Worm (Caenorhabditis elegans) whole organism, young adult: Measurements from ENCODE around the gene unc-77.

Source experiments
- B0019.2 ChIP-seq: fragments of 200-800 bp; sonication (Bioruptor generic); conservative IDR thresholded peaks from 2 replicates; pipeline ENCODE4 v1.3.6; 2022; ENCODE audit warnings: missing genetic modification reagents, missing genetic modification characterization, missing compliant biosample characterization
- B0336.3 ChIP-seq: fragments of 200-800 bp; sonication (Bioruptor generic); IDR thresholded peaks from 2 replicates; pipeline ENCODE4 v1.3.6; 2022; ENCODE audit warnings: missing genetic modification characterization, missing compliant biosample characterization
- C06A6.2 ChIP-seq: fragments of 200-800 bp; sonication (Bioruptor generic); conservative IDR thresholded peaks from 2 replicates; pipeline ENCODE4 v1.3.6; 2022; ENCODE audit warnings: missing genetic modification characterization, missing compliant biosample characterization
- F57A8.1 ChIP-seq: fragments of 200-800 bp; sonication (Bioruptor generic); optimal IDR thresholded peaks from 2 replicates; lab custom pipeline; 2018; ENCODE audit warnings: mild to moderate bottlenecking, missing genetic modification characterization, moderate library complexity, missing compliant biosample characterization
- F57C9.4 ChIP-seq: sonication (generic microtip); optimal IDR thresholded peaks from 2 replicates; lab custom pipeline; 2017; ENCODE audit warnings: mild to moderate bottlenecking, missing genetic modification characterization, missing compliant biosample characterization
- Y79H2A.3 ChIP-seq: fragments of 200-800 bp; sonication (Bioruptor generic); conservative IDR thresholded peaks from 2 replicates; pipeline ENCODE4 v1.3.6; 2022; ENCODE audit warnings: missing genetic modification reagents, missing genetic modification characterization, missing compliant biosample characterization
- Y95B8A.8 ChIP-seq: fragments of 200-800 bp; sonication (Bioruptor generic); IDR thresholded peaks from 2 replicates; pipeline ENCODE4 v1.3.6; 2022; ENCODE audit warnings: missing genetic modification reagents, missing genetic modification characterization, missing compliant biosample characterization
- attf-3 ChIP-seq: fragments of 200-800 bp; sonication (Bioruptor generic); conservative IDR thresholded peaks from 2 replicates; pipeline ENCODE4 v1.3.6; 2022; ENCODE audit warnings: missing genetic modification reagents, missing genetic modification characterization, missing compliant biosample characterization
- bed-1 ChIP-seq: fragments of 200-800 bp; sonication (Bioruptor generic); IDR thresholded peaks from 2 replicates; pipeline ENCODE4 v1.3.6; 2022; ENCODE audit warnings: missing genetic modification reagents, missing genetic modification characterization, missing compliant biosample characterization
- cebp-2 ChIP-seq: fragments of 200-800 bp; sonication (Bioruptor generic); IDR thresholded peaks from 2 replicates; pipeline ENCODE4 v1.3.6; 2022; ENCODE audit warnings: missing genetic modification characterization, missing compliant biosample characterization
- dpl-1 ChIP-seq: fragments of 150-350 bp; optimal IDR thresholded peaks from 2 replicates; lab custom pipeline; 2014; ENCODE audit warnings: missing biosample characterization, missing genetic modification reagents, missing genetic modification characterization
- egrh-3 ChIP-seq: fragments of 200-800 bp; sonication (Bioruptor generic); IDR thresholded peaks from 2 replicates; pipeline ENCODE4 v1.3.6; 2022; ENCODE audit warnings: missing genetic modification reagents, missing genetic modification characterization, missing compliant biosample characterization
- fkh-3 ChIP-seq: sonication (generic microtip); optimal IDR thresholded peaks from 2 replicates; lab custom pipeline; 2016; ENCODE audit warnings: mild to moderate bottlenecking, missing genetic modification characterization, missing compliant biosample characterization
- hmg-1.2 ChIP-seq: fragments of 200-800 bp; sonication (Bioruptor generic); IDR thresholded peaks from 2 replicates; pipeline ENCODE4 v1.3.6; 2022; ENCODE audit warnings: missing genetic modification reagents, missing genetic modification characterization, missing compliant biosample characterization
- hmg-20 ChIP-seq: fragments of 200-800 bp; sonication (Bioruptor generic); IDR thresholded peaks from 2 replicates; pipeline ENCODE4 v1.3.6; 2022; ENCODE audit warnings: missing genetic modification reagents, missing genetic modification characterization, missing compliant biosample characterization
- lag-1 ChIP-seq: fragments of 200-800 bp; sonication (Bioruptor generic); IDR thresholded peaks from 2 replicates; pipeline ENCODE4 v1.3.6; 2022; ENCODE audit warnings: missing genetic modification reagents, missing genetic modification characterization, missing compliant biosample characterization
- let-526 ChIP-seq: fragments of 200-800 bp; sonication (Bioruptor generic); IDR thresholded peaks from 2 replicates; pipeline ENCODE4 v1.3.6; 2022; ENCODE audit warnings: missing genetic modification reagents, missing genetic modification characterization, missing compliant biosample characterization
- nfya-2 ChIP-seq: fragments of 200-800 bp; sonication (Bioruptor generic); IDR thresholded peaks from 2 replicates; pipeline ENCODE4 v1.3.6; 2022; ENCODE audit warnings: missing genetic modification reagents, missing genetic modification characterization, missing compliant biosample characterization
- nhr-80 ChIP-seq: sonication (generic microtip); optimal IDR thresholded peaks from 2 replicates; lab custom pipeline; 2016; ENCODE audit warnings: missing genetic modification characterization, missing compliant biosample characterization
- nhr-90 ChIP-seq: sonication (generic microtip); optimal IDR thresholded peaks from 2 replicates; lab custom pipeline; 2016; ENCODE audit warnings: missing genotype, mild to moderate bottlenecking, missing genetic modification characterization, missing compliant biosample characterization
- rcor-1 ChIP-seq: fragments of 200-800 bp; sonication (Bioruptor generic); IDR thresholded peaks from 2 replicates; pipeline ENCODE4 v1.3.6; 2022; ENCODE audit warnings: missing genetic modification reagents, missing genetic modification characterization, missing compliant biosample characterization
- rec-8 ChIP-seq, 2 experiments: sonication (generic microtip); optimal IDR thresholded peaks; 2 replicates each; lab custom pipeline; 2016; ENCODE audit warnings: mild to moderate bottlenecking in 2 of 2, missing genetic modification characterization in 2 of 2, missing genetic modification reagents in 2 of 2, missing genotype in 2 of 2, missing biosample characterization in 1 of 2, missing compliant biosample characterization in 1 of 2, moderate library complexity in 1 of 2
- rpc-1 ChIP-seq, 2 experiments: fragments of 150-350 bp in 1 of 2; sonication (generic microtip) in 1 of 2; optimal IDR thresholded peaks; 2 replicates each; lab custom pipeline; 2014 to 2018; ENCODE audit warnings: missing biosample characterization in 1 of 2, missing genetic modification characterization in 1 of 2, missing genetic modification reagents in 1 of 2, missing genotype in 1 of 2
- sea-2 ChIP-seq: fragments of 200-800 bp; sonication (Bioruptor generic); IDR thresholded peaks from 2 replicates; pipeline ENCODE4 v1.3.6; 2022; ENCODE audit warnings: missing genetic modification characterization, missing compliant biosample characterization
- snpc-1.3 ChIP-seq: sonication (generic microtip); optimal IDR thresholded peaks from 2 replicates; lab custom pipeline; 2017; ENCODE audit warnings: missing genetic modification characterization, mild to moderate bottlenecking, missing compliant biosample characterization, antibody characterized with exemption, moderate library complexity, missing genotype, missing genetic modification reagents; ENCODE audit not compliant: insufficient read depth
- snpc-4 ChIP-seq, 5 experiments: fragments of 150-350 bp in 1 of 5; sonication (generic microtip) in 4 of 5; optimal IDR thresholded peaks; 2 replicates each; lab custom pipeline; 2014 to 2018; ENCODE audit warnings: missing genetic modification characterization in 5 of 5, missing biosample characterization in 3 of 5, antibody characterized with exemption in 2 of 5, mild to moderate bottlenecking in 2 of 5, missing compliant biosample characterization in 2 of 5, missing genotype in 2 of 5, moderate library complexity in 2 of 5, missing genetic modification reagents in 1 of 5
- tbp1 ChIP-seq: fragments of 200-800 bp; sonication (Bioruptor generic); optimal IDR thresholded peaks from 2 replicates; lab custom pipeline; 2018; ENCODE audit warnings: mild to moderate bottlenecking, missing genetic modification characterization, missing compliant biosample characterization
- unc-130 ChIP-seq: sonication (generic microtip); optimal IDR thresholded peaks from 2 replicates; lab custom pipeline; 2016; ENCODE audit warnings: missing genetic modification reagents, missing genetic modification characterization, missing compliant biosample characterization
- xnd-1 ChIP-seq: sonication (generic microtip); optimal IDR thresholded peaks from 2 replicates; lab custom pipeline; 2016; ENCODE audit warnings: missing genotype, missing genetic modification reagents, missing genetic modification characterization, missing compliant biosample characterization
- ztf-6 ChIP-seq: fragments of 200-800 bp; sonication (Bioruptor generic); IDR thresholded peaks from 2 replicates; pipeline ENCODE4 v1.3.6; 2022; ENCODE audit warnings: missing genetic modification reagents, missing genetic modification characterization, missing compliant biosample characterization

Gene unc-77

ce11 chrIV:6165787-6166186 lies 17.9 kb downstream of the unc-77 start:
- no peak for TF ChIP-seq let-526 (GFP tag; lab: Robert Waterston, UW)
- no peak for TF ChIP-seq fkh-3

DNA sequence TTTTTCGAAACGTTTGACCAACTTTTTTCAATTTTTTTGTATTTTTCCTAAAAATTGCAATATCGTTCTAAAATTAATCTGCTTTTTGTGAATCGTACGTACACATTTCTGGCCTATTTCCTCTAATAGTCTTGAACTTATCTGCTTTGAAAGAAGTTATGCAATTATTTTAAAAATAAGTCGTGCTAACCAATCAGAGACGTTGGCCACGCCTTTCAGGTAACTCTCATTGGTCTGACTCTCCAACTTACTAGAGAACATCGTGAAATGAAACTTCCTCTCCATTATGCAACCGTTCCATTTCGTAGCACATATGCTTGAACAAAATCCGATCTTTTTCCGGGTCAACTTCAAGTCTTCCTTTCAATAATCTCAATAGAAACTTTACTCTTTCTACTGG lies 24.0 kb downstream of the unc-77 start:
- TF ChIP-seq bed-1 (GFP tag; lab: Robert Waterston, UW), result no peak
- no peak for TF ChIP-seq F57A8.1 (GFP tag; lab: Kevin White, UChicago)
- TF ChIP-seq ztf-6 (GFP tag; lab: Robert Waterston, UW), result no peak
- no peak for TF ChIP-seq lag-1
- no peak for TF ChIP-seq sea-2 (GFP tag; lab: Robert Waterston, UW)
- no peak for TF ChIP-seq C06A6.2 (GFP tag; lab: Robert Waterston, UW)
- TF ChIP-seq unc-130 (GFP tag; lab: Kevin White, UChicago), result no peak
- TF ChIP-seq B0336.3 (GFP tag; lab: Robert Waterston, UW), result no peak
- TF ChIP-seq rpc-1 (optimal IDR thresholded peaks at IDR 0.05; lab: Kevin White, UChicago), result no peak
- no peak for TF ChIP-seq rpc-1 (tag; optimal IDR thresholded peaks at IDR 0.05; lab: Kevin White, UChicago)
- TF ChIP-seq cebp-2 (GFP tag; lab: Robert Waterston, UW), result no peak
- TF ChIP-seq nhr-90 (tag; lab: Kevin White, UChicago), result no peak
- no peak for TF ChIP-seq rec-8 (tag; optimal IDR thresholded peaks at IDR 0.05; lab: Kevin White, UChicago)
- TF ChIP-seq xnd-1 (tag; lab: Kevin White, UChicago), result no peak

- TF ChIP-seq Y95B8A.8 (GFP tag; lab: Robert Waterston, UW) (no peak), hmg-20 (GFP tag; lab: Robert Waterston, UW) (no peak), rpc-1 (optimal IDR thresholded peaks at IDR 0.05; lab: Kevin White, UChicago) (no peak), rpc-1 (tag; optimal IDR thresholded peaks at IDR 0.05; lab: Kevin White, UChicago) (no peak), tbp1 (peak; percentile 21), snpc-4 (GFP tag; optimal IDR thresholded peaks at IDR 0.05; lab: Kevin White, UChicago) (peak; percentile 50), snpc-4 (tag; optimal IDR thresholded peaks at IDR 0.05; lab: Kevin White, UChicago) (peak; percentile 22 to 84 (median 80)), nfya-2 (no peak), hmg-1.2 (GFP tag; lab: Robert Waterston, UW) (peak; percentile 98), snpc-1.3 (tag; lab: Kevin White, UChicago) (peak; percentile 36)
Measured at ce11 chrIV:6156833-6157232, 26.8 kb downstream of the unc-77 start, which contains the start of gene C11D2.4. C11D2.4 (minus strand) TSS chrIV:6156960.

DNA sequence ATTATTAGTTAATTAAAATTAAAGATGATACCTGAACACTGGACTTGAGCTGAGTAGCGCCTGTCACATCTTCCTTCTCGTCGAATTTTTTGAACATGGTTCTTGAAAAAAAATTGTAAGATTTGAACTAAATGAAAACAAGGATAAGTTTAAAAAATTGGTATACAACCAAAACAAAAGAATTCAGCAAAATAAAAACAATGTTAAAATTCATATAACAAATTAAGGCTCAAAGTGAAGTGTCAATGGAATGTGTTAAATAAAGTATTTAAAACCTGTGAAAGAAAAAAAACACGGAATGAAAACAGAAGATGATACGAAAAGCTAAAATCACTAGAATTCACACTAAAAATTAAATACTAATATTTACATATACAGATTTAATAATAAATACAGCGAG lies 28.4 kb downstream of the unc-77 start, which contains the start of gene C11D2.7:
Gene C11D2.7 (minus strand): TSS at position 101 of the 400 bp plus-strand sequence.
- TF ChIP-seq Y79H2A.3 (GFP tag; lab: Robert Waterston, UW), result no peak
- no peak for TF ChIP-seq F57C9.4 (tag; lab: Kevin White, UChicago)
- peak; percentile 16 for TF ChIP-seq snpc-4 (GFP tag; optimal IDR thresholded peaks at IDR 0.05; lab: Kevin White, UChicago)
- peak in 1 of 4 experiments; percentile 57 for TF ChIP-seq snpc-4 (tag; optimal IDR thresholded peaks at IDR 0.05; lab: Kevin White, UChicago)
- no peak for TF ChIP-seq B0019.2 (GFP tag; lab: Robert Waterston, UW)
- no peak for TF ChIP-seq attf-3 (GFP tag; lab: Robert Waterston, UW)
- no peak for TF ChIP-seq rcor-1 (GFP tag; lab: Robert Waterston, UW)

DNA sequence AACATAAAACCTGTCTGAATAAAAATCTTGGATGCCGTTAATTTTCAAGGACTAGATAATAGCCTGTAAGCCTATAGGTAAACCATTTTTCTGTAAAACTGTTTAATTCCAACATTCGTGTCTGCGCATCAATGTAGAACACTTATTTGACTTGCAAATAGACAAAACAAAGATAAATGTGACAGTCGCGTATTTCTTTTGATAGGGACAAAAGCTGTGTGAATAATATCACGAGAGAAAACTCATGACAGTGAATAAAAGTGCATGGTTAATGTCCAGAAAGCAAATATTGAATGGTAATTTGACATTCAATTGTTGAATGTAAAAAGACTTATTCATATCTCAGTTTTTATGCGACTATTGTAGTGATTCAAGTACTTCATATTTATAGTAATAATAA lies 32.1 kb downstream of the unc-77 start, which contains the start of gene C11D2.3:
Gene C11D2.3 (plus strand): TSS at position 301 of the 400 bp plus-strand sequence.
- no peak for TF ChIP-seq egrh-3 (GFP tag; lab: Robert Waterston, UW)
- no peak for TF ChIP-seq nhr-80 (tag; lab: Kevin White, UChicago)
- no peak for TF ChIP-seq F57A8.1 (GFP tag; lab: Kevin White, UChicago)
- TF ChIP-seq dpl-1 (GFP tag; lab: Kevin White, UChicago), result no peak
- TF ChIP-seq, all 124 proteins: peak for 0
